Worm (Caenorhabditis elegans) whole organism, mixed stage, embryonic: ENCODE measurements around the gene ZC443.3.

Experiments used
- M03D4.4 ChIP-seq: sonication (generic microtip); optimal IDR thresholded peaks from 2 replicates; lab custom pipeline; 2017; ENCODE audit warnings: mild to moderate bottlenecking, missing genetic modification characterization, missing compliant biosample characterization
- bed-3 ChIP-seq: fragments of 200-800 bp; sonication (Bioruptor generic); optimal IDR thresholded peaks from 3 replicates; lab custom pipeline; 2018; ENCODE audit warnings: mild to moderate bottlenecking, missing genetic modification characterization, moderate library complexity, missing compliant biosample characterization
- blmp-1 ChIP-seq: fragments of 150-350 bp; optimal IDR thresholded peaks from 2 replicates; lab custom pipeline; 2014; ENCODE audit warnings: missing biosample characterization, missing genetic modification characterization
- ceh-43 ChIP-seq: fragments of 200-800 bp; sonication (Bioruptor generic); optimal IDR thresholded peaks from 2 replicates; lab custom pipeline; 2018; ENCODE audit warnings: mild to moderate bottlenecking, missing genetic modification characterization, moderate library complexity, missing compliant biosample characterization
- ceh-83 ChIP-seq: fragments of 200-800 bp; sonication (Bioruptor generic); optimal IDR thresholded peaks from 2 replicates; lab custom pipeline; 2018; ENCODE audit warnings: mild to moderate bottlenecking, missing genetic modification characterization, missing compliant biosample characterization
- ces-1 ChIP-seq: fragments of 150-350 bp; optimal IDR thresholded peaks from 2 replicates; lab custom pipeline; 2014; ENCODE audit warnings: missing biosample characterization, missing genetic modification reagents, missing genetic modification characterization
- cnd-1 ChIP-seq: fragments of 200-800 bp; sonication (Bioruptor generic); optimal IDR thresholded peaks from 2 replicates; lab custom pipeline; 2018; ENCODE audit warnings: mild to moderate bottlenecking, missing genetic modification characterization, missing compliant biosample characterization
- drap-1 ChIP-seq: fragments of 200-800 bp; sonication (Bioruptor generic); optimal IDR thresholded peaks from 3 replicates; lab custom pipeline; 2018; ENCODE audit warnings: mild to moderate bottlenecking, missing genetic modification characterization, missing compliant biosample characterization
- elt-3 ChIP-seq: fragments of 150-350 bp; optimal IDR thresholded peaks from 2 replicates; lab custom pipeline; 2014; ENCODE audit warnings: missing biosample characterization, missing genetic modification characterization
- flh-1 ChIP-seq: fragments of 200-800 bp; sonication (Bioruptor generic); optimal IDR thresholded peaks from 2 replicates; lab custom pipeline; 2018; ENCODE audit warnings: mild to moderate bottlenecking, missing genetic modification characterization, moderate library complexity, missing compliant biosample characterization
- ham-2 ChIP-seq: fragments of 200-800 bp; sonication (Bioruptor generic); optimal IDR thresholded peaks from 2 replicates; lab custom pipeline; 2018; ENCODE audit warnings: mild to moderate bottlenecking, missing genetic modification characterization, missing compliant biosample characterization
- hlh-1 ChIP-seq: fragments of 150-350 bp; optimal IDR thresholded peaks from 2 replicates; lab custom pipeline; 2014; ENCODE audit warnings: missing biosample characterization, missing genetic modification reagents, missing genetic modification characterization
- lin-13 ChIP-seq: fragments of 150-350 bp; optimal IDR thresholded peaks from 2 replicates; lab custom pipeline; 2014; ENCODE audit warnings: missing biosample characterization, missing genetic modification characterization
- lin-32 ChIP-seq: fragments of 200-800 bp; sonication (Bioruptor generic); optimal IDR thresholded peaks from 2 replicates; lab custom pipeline; 2018; ENCODE audit warnings: mild to moderate bottlenecking, missing genetic modification characterization, missing compliant biosample characterization
- mab-5 ChIP-seq: fragments of 150-350 bp; optimal IDR thresholded peaks from 2 replicates; lab custom pipeline; 2014; ENCODE audit warnings: missing biosample characterization, missing genetic modification characterization
- mep-1 ChIP-seq: fragments of 150-350 bp; optimal IDR thresholded peaks from 2 replicates; lab custom pipeline; 2017; ENCODE audit warnings: missing biosample characterization, missing genetic modification reagents, missing genetic modification characterization, inconsistent platforms
- nhr-12 ChIP-seq: fragments of 150-350 bp; optimal IDR thresholded peaks from 2 replicates; lab custom pipeline; 2014; ENCODE audit warnings: missing biosample characterization, missing genetic modification characterization
- nhr-2 ChIP-seq: fragments of 150-350 bp; optimal IDR thresholded peaks from 2 replicates; lab custom pipeline; 2014; ENCODE audit warnings: missing biosample characterization, missing genetic modification characterization
- nhr-76 ChIP-seq: sonication (generic microtip); optimal IDR thresholded peaks from 2 replicates; lab custom pipeline; 2017; ENCODE audit warnings: missing biosample characterization, missing genetic modification characterization
- pha-4 ChIP-seq: fragments of 150-350 bp; optimal IDR thresholded peaks from 2 replicates; lab custom pipeline; 2018; ENCODE audit warnings: missing biosample characterization, missing genetic modification reagents, missing genetic modification characterization
- snpc-4 ChIP-seq: fragments of 150-350 bp; optimal IDR thresholded peaks from 2 replicates; lab custom pipeline; 2014; ENCODE audit warnings: missing biosample characterization, missing genetic modification characterization
- sptf-1 ChIP-seq: sonication (generic microtip); optimal IDR thresholded peaks from 2 replicates; lab custom pipeline; 2017; ENCODE audit warnings: mild to moderate bottlenecking, missing genetic modification characterization, moderate library complexity, missing compliant biosample characterization
- tbx-8 ChIP-seq: fragments of 200-800 bp; sonication (Bioruptor generic); optimal IDR thresholded peaks from 2 replicates; lab custom pipeline; 2018; ENCODE audit warnings: mild to moderate bottlenecking, missing genetic modification characterization, moderate library complexity, missing compliant biosample characterization
- unc-62 ChIP-seq: fragments of 150-350 bp; optimal IDR thresholded peaks from 2 replicates; lab custom pipeline; 2014; ENCODE audit warnings: missing biosample characterization, missing genetic modification reagents, missing genetic modification characterization

ZC443.3 gene

ce11 chrV:12835388-12835787, 21.5 kb upstream of the ZC443.3 start, which contains the start of gene C44H9.4:
TSS of gene C44H9.4 (plus strand) at chrV:12835688.
- no peak for TF ChIP-seq nhr-12 (tag; lab: Kevin White, UChicago)

ce11 chrV:12827219-12827618, 13.3 kb upstream of the ZC443.3 start, which contains the start of gene ugt-15:
TSS of gene ugt-15 (plus strand) at chrV:12827519.
- TF ChIP-seq snpc-4 (tag; lab: Kevin White, UChicago) = no peak
- TF ChIP-seq cnd-1 = no peak
- no peak for TF ChIP-seq unc-62 (GFP tag; lab: Kevin White, UChicago)
- no peak for TF ChIP-seq flh-1 (GFP tag; lab: Kevin White, UChicago)

ce11 chrV:12824777-12825176, 10.9 kb upstream of the ZC443.3 start, which contains the start of gene ugt-16:
TSS of gene ugt-16 (plus strand) at chrV:12825024.
- TF ChIP-seq bed-3 (GFP tag; lab: Kevin White, UChicago) (no peak), elt-3 (tag; lab: Kevin White, UChicago) (no peak), M03D4.4 (tag; lab: Kevin White, UChicago) (no peak), tbx-8 (GFP tag; lab: Kevin White, UChicago) (no peak), drap-1 (GFP tag; lab: Kevin White, UChicago) (no peak), ceh-43 (no peak), mab-5 (tag; lab: Kevin White, UChicago) (no peak), nhr-2 (no peak)

- no peak for TF ChIP-seq mab-5 (tag; lab: Kevin White, UChicago)
- TF ChIP-seq unc-62 (GFP tag; lab: Kevin White, UChicago) = no peak
- TF ChIP-seq ham-2 = no peak
- no peak for TF ChIP-seq lin-32 (GFP tag; lab: Kevin White, UChicago)
- TF ChIP-seq snpc-4 (tag; lab: Kevin White, UChicago) = no peak
These were observed 8.1 kb upstream of the ZC443.3 start for ce11 chrV:12822065-12822464.

- TF ChIP-seq ham-2 (no peak), blmp-1 (tag; lab: Kevin White, UChicago) (no peak), ceh-83 (GFP tag; lab: Kevin White, UChicago) (no peak), elt-3 (tag; lab: Kevin White, UChicago) (no peak), flh-1 (GFP tag; lab: Kevin White, UChicago) (no peak)
These were observed 6.0 kb upstream of the ZC443.3 start, which contains the start of the genes ZC443.4 and ugt-18 for ce11 chrV:12819792-12820453. TSS of gene ZC443.4 (minus strand) at chrV:12819886. TSS of gene ugt-18 (plus strand) at chrV:12820260.

ce11 chrV:12819155-12819554, 5.2 kb upstream of the ZC443.3 start:
- TF ChIP-seq drap-1 (GFP tag; lab: Kevin White, UChicago) (no peak), mep-1 (tag; lab: Kevin White, UChicago) (no peak), nhr-2 (no peak), bed-3 (GFP tag; lab: Kevin White, UChicago) (no peak), ham-2 (peak; percentile 20), cnd-1 (no peak)

ce11 chrV:12818486-12818885, 4.6 kb upstream of the ZC443.3 start:
- TF ChIP-seq ces-1 (peak; percentile 96), lin-13 (tag; lab: Kevin White, UChicago) (no peak), bed-3 (GFP tag; lab: Kevin White, UChicago) (no peak), lin-32 (GFP tag; lab: Kevin White, UChicago) (no peak), flh-1 (GFP tag; lab: Kevin White, UChicago) (no peak), mab-5 (tag; lab: Kevin White, UChicago) (no peak)

ce11 chrV:12816672-12817071, 2.8 kb upstream of the ZC443.3 start:
- TF ChIP-seq elt-3 (tag; lab: Kevin White, UChicago) (no peak), M03D4.4 (tag; lab: Kevin White, UChicago) (no peak), ceh-83 (GFP tag; lab: Kevin White, UChicago) (no peak), flh-1 (GFP tag; lab: Kevin White, UChicago) (no peak), pha-4 (tag; lab: Kevin White, UChicago) (no peak), sptf-1 (tag; lab: Kevin White, UChicago) (no peak), mep-1 (tag; lab: Kevin White, UChicago) (no peak), nhr-76 (no peak), hlh-1 (tag; lab: Kevin White, UChicago) (no peak)
